Worm (Caenorhabditis elegans) whole organism, young adult: ENCODE measurements around the gene B0302.5.

Source experiments
- B0019.2 ChIP-seq: fragments of 200-800 bp; sonication (Bioruptor generic); conservative IDR thresholded peaks from 2 replicates; pipeline ENCODE4 v1.3.6; 2022; ENCODE audit warnings: missing genetic modification reagents, missing genetic modification characterization, missing compliant biosample characterization
- B0336.3 ChIP-seq: fragments of 200-800 bp; sonication (Bioruptor generic); IDR thresholded peaks from 2 replicates; pipeline ENCODE4 v1.3.6; 2022; ENCODE audit warnings: missing genetic modification characterization, missing compliant biosample characterization
- F22D6.2 ChIP-seq: sonication (generic microtip); optimal IDR thresholded peaks from 2 replicates; lab custom pipeline; 2016; ENCODE audit warnings: mild to moderate bottlenecking, missing genetic modification characterization, missing compliant biosample characterization
- F55B11.4 ChIP-seq: sonication (generic microtip); optimal IDR thresholded peaks from 2 replicates; lab custom pipeline; 2016; ENCODE audit warnings: missing compliant biosample characterization, missing genetic modification characterization, borderline replicate concordance; ENCODE audit not compliant: insufficient read depth
- ZK185.1 ChIP-seq: sonication (generic microtip); optimal IDR thresholded peaks from 2 replicates; lab custom pipeline; 2016; ENCODE audit warnings: mild to moderate bottlenecking, missing genetic modification characterization, missing compliant biosample characterization; ENCODE audit not compliant: poor library complexity, severe bottlenecking
- aptf-2 ChIP-seq: fragments of 200-800 bp; sonication (Bioruptor generic); conservative IDR thresholded peaks from 2 replicates; pipeline ENCODE4 v1.3.6; 2022; ENCODE audit warnings: missing genetic modification reagents, missing genetic modification characterization, missing compliant biosample characterization
- aptf-3 ChIP-seq: fragments of 200-800 bp; sonication (Bioruptor generic); IDR thresholded peaks from 2 replicates; pipeline ENCODE4 v1.3.6; 2022; ENCODE audit warnings: missing genetic modification characterization, missing compliant biosample characterization
- attf-5 ChIP-seq: fragments of 200-800 bp; sonication (Bioruptor generic); optimal IDR thresholded peaks from 2 replicates; lab custom pipeline; 2018; ENCODE audit warnings: mild to moderate bottlenecking, missing genetic modification characterization, missing compliant biosample characterization
- cebp-1 ChIP-seq, 2 experiments: fragments of 200-800 bp in 1 of 2; sonication (Bioruptor generic) in 1 of 2; sonication (generic microtip) in 1 of 2; IDR thresholded peaks in 1 of 2; optimal IDR thresholded peaks in 1 of 2; 2 replicates each; pipeline versions ENCODE4 v1.3.6 to Lab custom; 2017 to 2022; ENCODE audit warnings: missing compliant biosample characterization in 2 of 2, missing genetic modification characterization in 2 of 2, mild to moderate bottlenecking in 1 of 2, missing genetic modification reagents in 1 of 2, moderate library complexity in 1 of 2
- ceh-100 ChIP-seq: fragments of 200-800 bp; sonication (Bioruptor generic); IDR thresholded peaks from 2 replicates; pipeline ENCODE4 v1.3.6; 2022; ENCODE audit warnings: missing genetic modification reagents, missing genetic modification characterization, missing compliant biosample characterization
- ceh-27 ChIP-seq: fragments of 200-800 bp; sonication (Bioruptor generic); optimal IDR thresholded peaks from 2 replicates; lab custom pipeline; 2018; ENCODE audit warnings: mild to moderate bottlenecking, missing genetic modification characterization, moderate library complexity, missing compliant biosample characterization
- ceh-58 ChIP-seq: fragments of 200-800 bp; sonication (Bioruptor generic); IDR thresholded peaks from 2 replicates; pipeline ENCODE4 v1.3.6; 2022; ENCODE audit warnings: missing genetic modification characterization, missing compliant biosample characterization
- dox-1 ChIP-seq: fragments of 200-800 bp; sonication (Bioruptor generic); IDR thresholded peaks from 2 replicates; pipeline ENCODE4 v1.3.6; 2022; ENCODE audit warnings: missing genetic modification reagents, missing genetic modification characterization, missing compliant biosample characterization
- dpff-1 ChIP-seq: sonication (generic microtip); optimal IDR thresholded peaks from 2 replicates; lab custom pipeline; 2017; ENCODE audit warnings: mild to moderate bottlenecking, missing genetic modification characterization, missing compliant biosample characterization
- ekl-4 ChIP-seq: fragments of 200-800 bp; sonication (Bioruptor generic); IDR thresholded peaks from 2 replicates; pipeline ENCODE4 v1.3.6; 2022; ENCODE audit warnings: missing genetic modification reagents, missing genetic modification characterization, missing compliant biosample characterization
- hlh-12 ChIP-seq: sonication (generic microtip); optimal IDR thresholded peaks from 2 replicates; lab custom pipeline; 2016; ENCODE audit warnings: missing genetic modification characterization, missing compliant biosample characterization
- hlh-26 ChIP-seq: fragments of 200-800 bp; sonication (Bioruptor generic); conservative IDR thresholded peaks from 2 replicates; pipeline ENCODE4 v1.3.6; 2022; ENCODE audit warnings: missing genetic modification reagents, missing genetic modification characterization, missing compliant biosample characterization
- hmg-20 ChIP-seq: fragments of 200-800 bp; sonication (Bioruptor generic); IDR thresholded peaks from 2 replicates; pipeline ENCODE4 v1.3.6; 2022; ENCODE audit warnings: missing genetic modification reagents, missing genetic modification characterization, missing compliant biosample characterization
- hsf-1 ChIP-seq: fragments of 200-800 bp; sonication (Bioruptor generic); IDR thresholded peaks from 2 replicates; pipeline ENCODE4 v1.3.6; 2022; ENCODE audit warnings: missing genetic modification reagents, missing genetic modification characterization, missing compliant biosample characterization
- let-607 ChIP-seq, 2 experiments: fragments of 200-800 bp in 1 of 2; sonication (Bioruptor generic) in 1 of 2; sonication (generic microtip) in 1 of 2; optimal IDR thresholded peaks; 2 replicates each; lab custom pipeline; 2016 to 2018; ENCODE audit warnings: mild to moderate bottlenecking in 2 of 2, missing compliant biosample characterization in 2 of 2, missing genetic modification characterization in 2 of 2, moderate library complexity in 2 of 2, missing genotype in 1 of 2
- madf-3 ChIP-seq: fragments of 200-800 bp; sonication (Bioruptor generic); IDR thresholded peaks from 2 replicates; pipeline ENCODE4 v1.3.6; 2022; ENCODE audit warnings: missing genetic modification reagents, missing genetic modification characterization, missing compliant biosample characterization
- mcd-1 ChIP-seq: fragments of 200-800 bp; sonication (Bioruptor generic); IDR thresholded peaks from 2 replicates; pipeline ENCODE4 v1.3.6; 2022; ENCODE audit warnings: missing genetic modification reagents, missing genetic modification characterization, missing compliant biosample characterization
- nfya-2 ChIP-seq: fragments of 200-800 bp; sonication (Bioruptor generic); IDR thresholded peaks from 2 replicates; pipeline ENCODE4 v1.3.6; 2022; ENCODE audit warnings: missing genetic modification reagents, missing genetic modification characterization, missing compliant biosample characterization
- nfyb-1 ChIP-seq: fragments of 200-800 bp; sonication (Bioruptor generic); IDR thresholded peaks from 2 replicates; pipeline ENCODE4 v1.3.6; 2022; ENCODE audit warnings: missing genetic modification reagents, missing genetic modification characterization, missing compliant biosample characterization
- nhr-120 ChIP-seq: fragments of 200-800 bp; sonication (Bioruptor generic); IDR thresholded peaks from 2 replicates; pipeline ENCODE4 v1.3.6; 2022; ENCODE audit warnings: missing genetic modification characterization, missing compliant biosample characterization
- nhr-27 ChIP-seq: fragments of 200-800 bp; sonication (Bioruptor generic); optimal IDR thresholded peaks from 2 replicates; lab custom pipeline; 2018; ENCODE audit warnings: mild to moderate bottlenecking, missing genetic modification characterization, moderate library complexity, missing compliant biosample characterization
- nhr-80 ChIP-seq: sonication (generic microtip); optimal IDR thresholded peaks from 2 replicates; lab custom pipeline; 2016; ENCODE audit warnings: missing genetic modification characterization, missing compliant biosample characterization
- pbrm-1 ChIP-seq: fragments of 200-800 bp; sonication (Bioruptor generic); IDR thresholded peaks from 2 replicates; pipeline ENCODE4 v1.3.6; 2022; ENCODE audit warnings: missing genetic modification reagents, missing genetic modification characterization, missing compliant biosample characterization
- sea-2 ChIP-seq: fragments of 200-800 bp; sonication (Bioruptor generic); IDR thresholded peaks from 2 replicates; pipeline ENCODE4 v1.3.6; 2022; ENCODE audit warnings: missing genetic modification characterization, missing compliant biosample characterization
- zfh-2 ChIP-seq: fragments of 200-800 bp; sonication (Bioruptor generic); conservative IDR thresholded peaks from 2 replicates; pipeline ENCODE4 v1.3.6; 2022; ENCODE audit warnings: missing genetic modification reagents, missing genetic modification characterization, missing compliant biosample characterization
- ztf-18 ChIP-seq: sonication (generic microtip); optimal IDR thresholded peaks from 2 replicates; lab custom pipeline; 2016; ENCODE audit warnings: missing genotype, mild to moderate bottlenecking, missing genetic modification characterization, missing compliant biosample characterization
- ztf-22 ChIP-seq: fragments of 200-800 bp; sonication (Bioruptor generic); optimal IDR thresholded peaks from 2 replicates; lab custom pipeline; 2018; ENCODE audit warnings: mild to moderate bottlenecking, missing genetic modification characterization, moderate library complexity, missing compliant biosample characterization
- ztf-25 ChIP-seq: fragments of 200-800 bp; sonication (Bioruptor generic); IDR thresholded peaks from 2 replicates; pipeline ENCODE4 v1.3.6; 2022; ENCODE audit warnings: missing genetic modification reagents, missing genetic modification characterization, missing compliant biosample characterization
- ztf-26 ChIP-seq: sonication (generic microtip); optimal IDR thresholded peaks from 2 replicates; lab custom pipeline; 2017; ENCODE audit warnings: missing genetic modification characterization, missing compliant biosample characterization
- ztf-6 ChIP-seq: fragments of 200-800 bp; sonication (Bioruptor generic); IDR thresholded peaks from 2 replicates; pipeline ENCODE4 v1.3.6; 2022; ENCODE audit warnings: missing genetic modification reagents, missing genetic modification characterization, missing compliant biosample characterization

Gene B0302.5

DNA sequence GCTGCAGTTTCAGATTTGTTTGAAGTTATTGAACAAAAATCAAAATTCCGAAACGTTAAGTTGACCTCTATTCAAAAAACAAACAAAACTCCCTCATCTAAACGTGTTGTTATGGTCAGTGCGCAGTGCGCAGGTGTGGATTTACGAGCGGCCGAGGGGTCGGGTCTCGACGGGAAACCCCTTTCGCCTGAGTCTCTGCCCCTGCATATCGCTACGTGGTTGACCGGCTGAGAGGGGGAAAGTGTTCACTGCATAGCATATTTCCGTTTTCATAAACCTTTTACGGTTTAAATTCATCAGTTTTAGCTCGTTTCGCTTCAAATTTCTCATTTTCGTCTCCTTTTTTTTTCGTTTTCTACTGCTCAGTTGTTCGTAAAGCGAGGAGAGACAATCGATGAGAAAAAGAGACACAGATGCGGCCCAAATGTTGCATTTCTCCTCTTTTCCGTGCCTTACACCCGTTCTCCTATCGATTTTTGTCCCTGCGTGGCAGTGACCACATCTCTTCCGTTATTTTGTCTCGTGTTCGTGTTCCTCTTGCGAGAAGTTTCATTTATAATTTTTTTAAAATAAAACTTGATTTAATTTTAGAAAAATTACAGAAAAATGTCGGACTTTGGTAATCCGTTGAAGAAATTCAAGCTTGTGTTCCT, 27.1 kb upstream of the B0302.5 start, which contains the start of gene rab-6.2:
Gene rab-6.2 (plus strand): TSS at position 603 of the 653 bp plus-strand sequence.
- TF ChIP-seq dox-1 (GFP tag; lab: Robert Waterston, UW): 0 out of 2 replicates have a peak, but pooled peaks have one; percentile 16
- peak; percentile 77 for TF ChIP-seq zfh-2 (GFP tag; lab: Robert Waterston, UW)
- TF ChIP-seq pbrm-1 (GFP tag; lab: Robert Waterston, UW): no peak
- no peak for TF ChIP-seq ceh-27 (GFP tag; lab: Kevin White, UChicago)
- TF ChIP-seq hmg-20 (GFP tag; lab: Robert Waterston, UW): no peak
- no peak for TF ChIP-seq let-607 (tag; optimal IDR thresholded peaks at IDR 0.05; lab: Kevin White, UChicago)
- no peak for TF ChIP-seq madf-3 (GFP tag; lab: Robert Waterston, UW)
- TF ChIP-seq aptf-2: no peak

DNA sequence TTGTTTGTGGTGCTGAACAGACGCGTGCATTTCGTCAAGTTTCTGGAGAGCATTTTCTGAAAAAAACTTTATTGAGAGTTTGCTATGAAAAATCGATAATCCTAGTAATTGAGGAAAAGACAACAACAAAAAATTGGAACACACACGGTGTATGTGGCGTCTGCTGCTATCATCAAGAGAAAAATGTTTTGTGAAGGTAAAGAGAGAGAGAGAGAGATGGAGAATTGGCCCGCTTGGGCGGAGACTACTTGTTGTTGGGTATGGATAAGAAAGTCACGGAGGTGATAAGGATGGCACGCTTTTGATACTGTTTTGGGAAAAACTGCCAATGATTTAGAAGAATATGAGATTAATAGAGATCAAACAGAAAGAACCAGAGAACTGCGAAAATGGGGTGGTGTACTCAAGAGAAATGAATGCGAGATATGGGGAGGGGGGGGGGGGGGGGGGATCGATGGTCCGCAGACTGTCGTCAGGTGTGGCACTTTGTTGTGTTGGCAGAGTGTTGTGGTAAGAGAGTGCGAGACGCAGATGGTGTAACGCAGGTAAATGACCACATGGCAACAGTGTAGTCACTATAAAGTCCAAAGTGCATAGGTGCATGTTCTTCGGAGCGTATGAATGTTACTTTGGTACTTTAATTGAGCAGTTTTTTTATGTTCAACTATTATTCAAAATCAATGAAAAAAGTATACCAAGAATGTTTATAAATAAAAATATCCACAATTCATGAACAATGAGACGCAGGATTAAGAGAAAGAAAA, 22.3 kb upstream of the B0302.5 start, which contains the start of gene acdh-7:
Gene acdh-7 (minus strand): TSS at position 56 of the 764 bp plus-strand sequence.
- peak; percentile 1 for TF ChIP-seq attf-5
- TF ChIP-seq nhr-80 (tag; lab: Kevin White, UChicago): peak; percentile 25
- no peak for TF ChIP-seq cebp-1 (GFP tag; IDR thresholded peaks at IDR 0.05; lab: Robert Waterston, UW)
- peak; percentile 24 for TF ChIP-seq cebp-1 (tag; optimal IDR thresholded peaks at IDR 0.05; lab: Kevin White, UChicago)
- TF ChIP-seq zfh-2 (GFP tag; lab: Robert Waterston, UW): 0 out of 2 replicates have a peak, but pooled peaks have one; percentile 28
- 0 out of 2 replicates have a peak, but pooled peaks have one; percentile 13 for TF ChIP-seq B0336.3 (GFP tag; lab: Robert Waterston, UW)
- 0 out of 2 replicates have a peak, but pooled peaks have one; percentile 25 for TF ChIP-seq ekl-4 (GFP tag; lab: Robert Waterston, UW)
- no peak for TF ChIP-seq mcd-1 (GFP tag; lab: Robert Waterston, UW)
- no peak for TF ChIP-seq ztf-22
- TF ChIP-seq, all 124 proteins: peak for 6

DNA sequence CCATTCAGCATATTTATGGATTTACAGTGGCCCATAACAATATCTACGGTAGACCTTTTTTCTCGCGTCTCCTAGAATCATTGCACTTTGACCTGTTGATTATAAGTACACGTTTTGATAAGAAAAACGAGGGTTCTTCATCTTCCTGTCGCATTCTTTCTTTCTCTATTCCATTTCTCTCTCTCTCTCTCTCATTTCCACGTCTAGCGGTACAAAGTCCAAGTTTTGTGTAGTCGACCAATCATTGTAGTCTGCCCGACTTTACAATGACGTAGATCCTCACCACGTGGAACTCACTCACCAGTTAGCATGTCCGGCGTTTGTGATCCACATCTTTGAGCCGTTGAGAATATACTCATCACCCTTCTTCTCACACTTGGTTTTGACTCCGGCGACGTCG, 21.2 kb upstream of the B0302.5 start:
- TF ChIP-seq ZK185.1 (peak; percentile 3), ztf-22 (no peak), nhr-80 (tag; lab: Kevin White, UChicago) (peak; percentile 27), nfyb-1 (peak; percentile 45; the same call in 1 of the 2 replicates), ztf-26 (tag; lab: Kevin White, UChicago) (peak; percentile 28)

DNA sequence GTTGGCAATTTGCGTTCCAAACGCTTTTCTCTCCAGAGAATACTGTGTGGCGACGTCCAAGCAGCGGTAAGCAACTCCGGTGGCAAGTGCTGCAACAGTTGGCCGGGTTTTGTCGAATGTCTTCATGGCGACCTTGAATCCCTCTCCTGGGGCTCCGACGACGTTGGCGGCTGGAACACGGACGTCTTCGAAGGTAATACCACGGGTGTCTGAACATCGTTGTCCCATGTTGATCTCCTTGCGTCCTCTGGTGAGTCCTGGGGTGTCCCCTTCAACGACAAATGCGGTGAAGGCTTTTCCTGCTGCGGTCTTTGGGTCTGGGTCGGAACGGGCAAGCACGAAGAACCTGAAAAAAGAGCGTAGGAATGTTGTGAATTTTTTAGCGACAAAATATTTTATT, 20.8 kb upstream of the B0302.5 start:
- TF ChIP-seq ztf-6 (GFP tag; lab: Robert Waterston, UW): no peak
- TF ChIP-seq nhr-27 (tag; lab: Kevin White, UChicago): no peak
- TF ChIP-seq hlh-26 (GFP tag; lab: Robert Waterston, UW): no peak
- TF ChIP-seq ceh-100: no peak
- TF ChIP-seq hsf-1 (GFP tag; lab: Robert Waterston, UW): no peak
- TF ChIP-seq zfh-2 (GFP tag; lab: Robert Waterston, UW): peak; percentile 45; the same call in 1 of the 2 replicates

DNA sequence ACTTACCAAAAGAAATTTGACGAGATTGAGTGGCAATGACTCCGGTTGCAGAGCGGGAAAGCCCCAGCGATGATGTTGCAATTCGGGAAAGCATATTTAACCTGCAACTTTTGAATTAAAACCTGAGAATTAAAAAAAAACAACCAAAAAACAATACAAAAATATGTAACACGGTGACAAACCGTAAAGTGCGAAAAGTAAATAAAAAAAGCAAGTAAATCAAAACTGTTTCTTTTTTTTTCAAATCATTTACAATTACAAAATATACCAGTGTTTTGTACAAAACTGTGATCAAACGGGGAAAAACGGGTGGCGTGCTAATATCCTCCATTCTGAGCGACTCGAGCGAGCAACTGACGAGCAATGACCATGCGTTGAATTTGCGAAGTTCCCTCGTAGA, 19.9 kb upstream of the B0302.5 start, which contains the start of gene acdh-10:
Gene acdh-10 (minus strand): TSS at position 101 of the 400 bp plus-strand sequence.
- TF ChIP-seq hlh-12 (tag; lab: Kevin White, UChicago) (no peak), nhr-120 (GFP tag; lab: Robert Waterston, UW) (no peak), ceh-27 (GFP tag; lab: Kevin White, UChicago) (no peak)

DNA sequence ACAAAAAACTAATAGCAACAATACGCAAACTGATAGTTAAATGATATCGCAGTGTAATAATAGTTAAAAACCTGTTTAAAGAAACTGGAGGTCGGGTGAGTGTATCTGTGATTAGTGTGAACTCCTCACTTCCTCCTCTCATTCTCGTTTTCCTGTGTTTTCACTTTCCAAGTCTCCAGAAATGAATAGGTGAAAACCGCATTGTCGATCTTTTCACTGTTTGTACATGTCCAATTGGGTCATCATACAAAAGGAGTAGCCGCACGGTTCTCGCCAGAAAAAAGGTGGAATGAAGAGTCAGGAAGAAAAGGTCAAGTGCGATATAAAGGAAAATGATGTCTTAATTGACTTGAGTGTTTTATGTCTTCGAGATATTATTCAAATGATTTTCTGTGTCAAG, 16.6 kb upstream of the B0302.5 start:
- TF ChIP-seq aptf-3 (GFP tag; lab: Robert Waterston, UW) (no peak), F22D6.2 (no peak), dpff-1 (tag; lab: Kevin White, UChicago) (no peak), ztf-25 (GFP tag; lab: Robert Waterston, UW) (no peak), ztf-18 (tag; lab: Kevin White, UChicago) (no peak), nfya-2 (GFP tag; lab: Robert Waterston, UW) (no peak), zfh-2 (GFP tag; lab: Robert Waterston, UW) (no peak), sea-2 (GFP tag; lab: Robert Waterston, UW) (no peak), ceh-58 (no peak), ztf-26 (tag; lab: Kevin White, UChicago) (no peak), F55B11.4 (tag; lab: Kevin White, UChicago) (no peak), B0019.2 (GFP tag; lab: Robert Waterston, UW) (no peak)
- TF ChIP-seq, all 124 proteins: peak for 0
